Fruit fly (Drosophila melanogaster): Measurements from ENCODE around the gene CG3942.

The CG3942 gene

dm6 chr3R:12301528-12301927, 47.5 kb downstream of the CG3942 start:
- no peak for TF ChIP-seq noc (tag; optimal IDR thresholded peaks at IDR 0.05)

- TF ChIP-seq noc (tag; optimal IDR thresholded peaks at IDR 0.05) = no peak
Measured at dm6 chr3R:12302915-12303314, 48.9 kb downstream of the CG3942 start.
